Worm (Caenorhabditis elegans): Measurements from ENCODE around the gene zyx-1.
"Not testable (repeated sequence)": the region's sequence is repeated elsewhere in the genome, so short reads cannot be mapped to it uniquely, and the experiment has no call there.

zyx-1 gene

DNA sequence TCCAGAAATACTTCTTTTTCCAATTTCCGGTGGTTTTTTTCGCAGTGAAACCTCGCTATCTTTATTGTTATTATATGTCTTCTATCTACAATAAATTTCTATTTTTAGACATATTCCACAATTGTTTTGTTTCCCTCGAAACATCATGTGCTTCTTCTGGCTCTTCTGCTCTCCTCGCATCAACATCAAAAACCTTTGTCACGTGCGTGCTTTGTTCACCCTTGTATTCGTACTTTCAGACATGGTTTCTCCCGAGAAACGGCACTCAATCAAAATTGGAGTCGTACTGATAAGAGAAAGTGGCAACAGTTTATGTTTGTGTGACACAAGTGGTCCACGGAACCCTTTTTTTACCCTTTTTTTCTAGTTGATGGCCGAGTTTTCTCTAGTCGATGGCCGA lies 21.0 kb downstream of the zyx-1 start:
- peak; percentile 0 for TF ChIP-seq attf-5 (GFP tag; optimal IDR thresholded peaks at IDR 0.05)
- no peak for TF ChIP-seq lir-1 (GFP tag; conservative IDR thresholded peaks at IDR 0.05)
- peak; percentile 24 for TF ChIP-seq tbp1 (GFP tag; optimal IDR thresholded peaks at IDR 0.05)
- no peak for TF ChIP-seq hlh-26 (GFP tag; conservative IDR thresholded peaks at IDR 0.05)
- TF ChIP-seq hmg-1.2 (GFP tag; IDR thresholded peaks at IDR 0.05), result no peak
- TF ChIP-seq madf-10 (tag; optimal IDR thresholded peaks at IDR 0.05), result peak; percentile 31
- no peak for TF ChIP-seq snpc-4 (GFP tag; optimal IDR thresholded peaks at IDR 0.05)
- peak in 2 of 4 experiments; percentile 3 to 12 for TF ChIP-seq snpc-4 (tag; optimal IDR thresholded peaks at IDR 0.05)
- TF ChIP-seq let-607 (tag; optimal IDR thresholded peaks at IDR 0.05), result peak in 1 of 2 experiments; percentile 46
- peak; percentile 63 for TF ChIP-seq atf-7 (tag; optimal IDR thresholded peaks at IDR 0.05)
- peak; percentile 17 for TF ChIP-seq repo-1 (tag; optimal IDR thresholded peaks at IDR 0.05)
- TF ChIP-seq lin-54 (GFP tag; optimal IDR thresholded peaks at IDR 0.05), result peak; percentile 19
- TF ChIP-seq B0336.3 (GFP tag; IDR thresholded peaks at IDR 0.05), result peak; percentile 49; the same call in 1 of the 2 replicates
- peak; percentile 67 for TF ChIP-seq tlf-1 (GFP tag; optimal IDR thresholded peaks at IDR 0.05)
- no peak for TF ChIP-seq madf-6 (GFP tag; IDR thresholded peaks at IDR 0.05)
- TF ChIP-seq aptf-2 (GFP tag; conservative IDR thresholded peaks at IDR 0.05), result 0 out of 2 replicates have a peak, but pooled peaks have one; percentile 32
- peak; percentile 5 for TF ChIP-seq ztf-22 (GFP tag; optimal IDR thresholded peaks at IDR 0.05)
- TF ChIP-seq Y56A3A.18 (GFP tag; IDR thresholded peaks at IDR 0.05), result no peak
- TF ChIP-seq nhr-80 (tag; optimal IDR thresholded peaks at IDR 0.05), result peak; percentile 86
- peak; percentile 48 for TF ChIP-seq pha-4 (tag; optimal IDR thresholded peaks at IDR 0.05)
- peak; percentile 17 for TF ChIP-seq nhr-90 (tag; optimal IDR thresholded peaks at IDR 0.05)
- peak; percentile 10; the same call in 1 of the 2 replicates for TF ChIP-seq dox-1 (GFP tag; IDR thresholded peaks at IDR 0.05)
- no peak for TF ChIP-seq lsy-27 (tag; optimal IDR thresholded peaks at IDR 0.05; ENCODE audit: borderline replicate concordance, insufficient read depth)
- TF ChIP-seq cebp-1 (GFP tag; IDR thresholded peaks at IDR 0.05), result no peak
- peak; percentile 60 for TF ChIP-seq cebp-1 (tag; optimal IDR thresholded peaks at IDR 0.05)

- TF ChIP-seq ceh-40 (GFP tag; IDR thresholded peaks at IDR 0.05), result no peak
- no peak for TF ChIP-seq ztf-28 (GFP tag; IDR thresholded peaks at IDR 0.05)
- TF ChIP-seq nhr-80 (tag; optimal IDR thresholded peaks at IDR 0.05), result peak; percentile 65
- no peak for TF ChIP-seq mcd-1 (GFP tag; IDR thresholded peaks at IDR 0.05)
- peak; percentile 16 for TF ChIP-seq unc-62 (GFP tag; optimal IDR thresholded peaks at IDR 0.05)
Observed at ce11 chrII:13078848-13079428, 22.2 kb downstream of the zyx-1 start, which contains the start of gene F42G4.6. TSS of gene F42G4.6 (plus strand) at chrII:13079378.

DNA sequence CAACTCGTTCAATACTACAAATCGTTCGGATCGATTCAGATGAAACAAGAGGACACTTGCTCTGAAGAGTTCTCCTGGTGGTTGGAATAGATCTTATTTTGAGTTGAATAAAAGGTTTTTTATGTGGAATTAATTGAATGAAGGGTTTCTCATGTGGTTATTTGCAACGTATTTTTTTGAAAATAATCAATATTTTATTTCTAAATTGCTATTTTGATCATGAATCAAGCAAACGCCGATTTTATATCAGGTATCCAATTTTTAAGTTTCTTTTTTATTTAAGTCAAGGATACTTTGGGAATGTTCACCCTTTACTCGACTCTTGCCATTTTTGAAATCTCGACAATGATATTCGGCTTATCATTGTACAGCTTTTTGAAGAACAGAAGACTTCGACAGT lies 23.9 kb downstream of the zyx-1 start, which contains the start of gene Y81G3A.2:
Gene Y81G3A.2 (plus strand): TSS at position 301 of the 400 bp plus-strand sequence.
- TF ChIP-seq let-526 (GFP tag; IDR thresholded peaks at IDR 0.05); him-1 (tag; optimal IDR thresholded peaks at IDR 0.05); ama-1 (optimal IDR thresholded peaks at IDR 0.05); ama-1 (GFP tag; optimal IDR thresholded peaks at IDR 0.05): not testable (repeated sequence)

DNA sequence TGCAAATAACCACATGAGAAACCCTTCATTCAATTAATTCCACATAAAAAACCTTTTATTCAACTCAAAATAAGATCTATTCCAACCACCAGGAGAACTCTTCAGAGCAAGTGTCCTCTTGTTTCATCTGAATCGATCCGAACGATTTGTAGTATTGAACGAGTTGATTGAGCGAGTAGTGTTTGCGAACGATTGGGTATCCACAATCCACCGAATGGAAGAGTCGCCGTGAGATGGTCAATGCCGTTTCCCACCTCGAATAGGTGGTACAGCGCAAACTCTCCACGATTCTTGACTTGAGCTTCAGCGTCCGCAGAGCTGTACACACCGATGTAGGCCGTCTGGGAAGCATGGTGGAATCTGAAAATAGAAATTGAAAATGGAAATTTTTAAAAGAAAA lies 25.7 kb downstream of the zyx-1 start, which contains the start of gene Y81G3A.6:
Gene Y81G3A.6 (minus strand): TSS at position 101 of the 400 bp plus-strand sequence.
- TF ChIP-seq efl-1 (GFP tag; optimal IDR thresholded peaks at IDR 0.05); madf-6 (GFP tag; IDR thresholded peaks at IDR 0.05); ccch-3 (GFP tag; optimal IDR thresholded peaks at IDR 0.05): not testable (repeated sequence)

All from whole organism, young adult.